Worm (Caenorhabditis elegans): Measurements from ENCODE around the gene Y6D1A.2.

ce11 chrII:11810436-11810835 lies 9.3 kb downstream of the Y6D1A.2 start, which contains the start of gene F43G6.7:
- TF ChIP-seq dao-5 (tag; optimal IDR thresholded peaks at IDR 0.05) (no peak), him-1 (tag; optimal IDR thresholded peaks at IDR 0.05) (no peak)
